Worm (Caenorhabditis elegans) whole organism, L4 larva: ENCODE results near the gene F35H12.1.

Source experiments
- aly-2 ChIP-seq: sonication (generic microtip); optimal IDR thresholded peaks from 2 replicates; lab custom pipeline; 2018; ENCODE audit warnings: missing biosample characterization, missing genetic modification characterization
- lin-1 ChIP-seq: fragments of 200-800 bp; sonication (Bioruptor generic); IDR thresholded peaks from 2 replicates; pipeline ENCODE4 v1.3.6; 2022; ENCODE audit warnings: missing genetic modification reagents, missing genetic modification characterization, missing compliant biosample characterization
- lin-38 ChIP-seq: fragments of 200-800 bp; sonication (Bioruptor generic); IDR thresholded peaks from 2 replicates; pipeline ENCODE4 v1.3.6; 2022; ENCODE audit warnings: missing genetic modification reagents, missing genetic modification characterization, missing compliant biosample characterization
- lsy-2 ChIP-seq, 2 experiments: fragments of 150-350 bp in 1 of 2; sonication (generic microtip) in 1 of 2; optimal IDR thresholded peaks; 2 replicates each; lab custom pipeline; 2014 to 2017; ENCODE audit warnings: missing biosample characterization in 2 of 2, missing genetic modification characterization in 2 of 2
- madf-9 ChIP-seq: fragments of 200-800 bp; sonication (Bioruptor generic); conservative IDR thresholded peaks from 2 replicates; pipeline ENCODE4 v1.3.6; 2022; ENCODE audit warnings: missing genetic modification reagents, missing genetic modification characterization, missing compliant biosample characterization
- mdl-1 ChIP-seq, 2 experiments: fragments of 150-350 bp in 1 of 2; sonication (generic microtip) in 1 of 2; optimal IDR thresholded peaks; 2 replicates each; lab custom pipeline; 2014 to 2017; ENCODE audit warnings: missing biosample characterization in 2 of 2, missing genetic modification characterization in 2 of 2
- nhr-111 ChIP-seq: fragments of 200-800 bp; sonication (Bioruptor generic); optimal IDR thresholded peaks from 2 replicates; lab custom pipeline; 2018; ENCODE audit warnings: mild to moderate bottlenecking, missing genetic modification characterization, missing compliant biosample characterization
- skn-1 ChIP-seq: fragments of 150-350 bp; optimal IDR thresholded peaks from 2 replicates; lab custom pipeline; 2014; ENCODE audit warnings: missing biosample characterization, missing genetic modification characterization
- snpc-4 ChIP-seq: fragments of 150-350 bp; optimal IDR thresholded peaks from 2 replicates; lab custom pipeline; 2014; ENCODE audit warnings: missing biosample characterization, missing genetic modification characterization
- vab-7 ChIP-seq: fragments of 200-800 bp; sonication (Bioruptor generic); IDR thresholded peaks from 2 replicates; pipeline ENCODE4 v1.3.6; 2022; ENCODE audit warnings: missing genetic modification reagents, missing genetic modification characterization, missing compliant biosample characterization
- zag-1 ChIP-seq: fragments of 150-350 bp; optimal IDR thresholded peaks from 2 replicates; lab custom pipeline; 2014; ENCODE audit warnings: missing biosample characterization, missing genetic modification characterization

- TF ChIP-seq madf-9 (GFP tag; lab: Robert Waterston, UW) (no peak), aly-2 (tag; lab: Kevin White, UChicago) (no peak), snpc-4 (no peak), vab-7 (GFP tag; lab: Robert Waterston, UW) (no peak), lin-1 (GFP tag; lab: Robert Waterston, UW) (no peak), lin-38 (GFP tag; lab: Robert Waterston, UW) (no peak), mdl-1 (tag; optimal IDR thresholded peaks at IDR 0.05; lab: Kevin White, UChicago) (no peak), nhr-111 (no peak), skn-1 (tag; lab: Kevin White, UChicago) (no peak), zag-1 (no peak), lsy-2 (tag; optimal IDR thresholded peaks at IDR 0.05; lab: Kevin White, UChicago) (no peak)
These were observed 16.9 kb downstream of the F35H12.1 start, which contains the start of gene arr-1 for ce11 chrX:950482-950881.
